Fruit fly (Drosophila melanogaster) whole organism, embryonic: ENCODE measurements around the gene CG44362.

Source experiments
- Adf1 ChIP-seq: fragments of 200-800 bp; sonication (Bioruptor generic); IDR thresholded peaks from 2 replicates; pipeline ENCODE4 v1.3.6; 2022; ENCODE audit warnings: missing biosample characterization, missing genetic modification characterization
- Awh ChIP-seq: fragments of 200-800 bp; sonication (Bioruptor generic); IDR thresholded peaks from 2 replicates; pipeline ENCODE4, ENCODE4 v1.3.6; 2022; ENCODE audit warnings: missing biosample characterization, missing genetic modification characterization
- CG10267 ChIP-seq: fragments of 200-800 bp; sonication (Bioruptor generic); optimal IDR thresholded peaks from 2 replicates; lab custom pipeline; 2018; ENCODE audit warnings: missing biosample characterization, mild to moderate bottlenecking, missing genetic modification characterization, moderate library complexity
- CG10274 ChIP-seq: fragments of 200-800 bp; sonication (Bioruptor generic); optimal IDR thresholded peaks from 3 replicates; lab custom pipeline; 2017; ENCODE audit warnings: missing biosample characterization, mild to moderate bottlenecking, missing genetic modification characterization
- CG11695 ChIP-seq: fragments of 200-800 bp; sonication (Bioruptor generic); IDR thresholded peaks from 3 replicates; pipeline ENCODE4 v1.3.6; 2022; ENCODE audit warnings: missing biosample characterization, missing genetic modification characterization
- CG12391 ChIP-seq: fragments of 200-800 bp; sonication (Bioruptor generic); optimal IDR thresholded peaks from 3 replicates; lab custom pipeline; 2018; ENCODE audit warnings: missing biosample characterization, mild to moderate bottlenecking, missing genetic modification characterization, moderate library complexity
- CG18476 ChIP-seq: fragments of 200-800 bp; sonication (Bioruptor generic); optimal IDR thresholded peaks from 2 replicates; lab custom pipeline; 2016; ENCODE audit warnings: missing biosample characterization, mild to moderate bottlenecking, missing genetic modification characterization
- CG18619 ChIP-seq: fragments of 200-800 bp; sonication (Bioruptor generic); optimal IDR thresholded peaks from 3 replicates; lab custom pipeline; 2017; ENCODE audit warnings: missing biosample characterization, mild to moderate bottlenecking, missing genetic modification characterization
- CG2678 ChIP-seq: fragments of 200-800 bp; sonication (Bioruptor generic); optimal IDR thresholded peaks from 3 replicates; lab custom pipeline; 2019; ENCODE audit warnings: missing biosample characterization, mild to moderate bottlenecking, missing genetic modification characterization, moderate library complexity
- CG31388 ChIP-seq: fragments of 200-800 bp; sonication (Bioruptor generic); optimal IDR thresholded peaks from 2 replicates; lab custom pipeline; 2016; ENCODE audit warnings: missing biosample characterization, missing genetic modification characterization
- CG3407 ChIP-seq: fragments of 200-800 bp; sonication (Bioruptor generic); optimal IDR thresholded peaks from 2 replicates; lab custom pipeline; 2018; ENCODE audit warnings: missing biosample characterization, mild to moderate bottlenecking, missing genetic modification characterization
- CG3995 ChIP-seq: fragments of 200-800 bp; sonication (Bioruptor generic); optimal IDR thresholded peaks from 3 replicates; lab custom pipeline; 2016; ENCODE audit warnings: missing biosample characterization, missing genetic modification characterization
- CG4820 ChIP-seq: fragments of 200-800 bp; sonication (Bioruptor generic); optimal IDR thresholded peaks from 3 replicates; lab custom pipeline; 2016; ENCODE audit warnings: missing biosample characterization, missing genetic modification characterization
- CG4854 ChIP-seq: fragments of 200-800 bp; sonication (Bioruptor generic); optimal IDR thresholded peaks from 2 replicates; lab custom pipeline; 2016; ENCODE audit warnings: missing biosample characterization, missing genetic modification characterization, inconsistent platforms
- CG8281 ChIP-seq: fragments of 200-800 bp; sonication (Bioruptor generic); optimal IDR thresholded peaks from 2 replicates; lab custom pipeline; 2018; ENCODE audit warnings: missing biosample characterization, mild to moderate bottlenecking, missing genetic modification characterization, moderate library complexity
- D19A ChIP-seq: fragments of 200-800 bp; optimal IDR thresholded peaks from 3 replicates; lab custom pipeline; 2019; ENCODE audit warnings: missing biosample characterization, mild to moderate bottlenecking, missing genetic modification characterization, moderate library complexity
- Dfd ChIP-seq, 2 experiments: fragments of >200 bp; optimal IDR thresholded peaks; 2 replicates each; lab custom pipeline; 2017; ENCODE audit warnings: missing biosample characterization in 2 of 2, missing genetic modification characterization in 2 of 2
- Gsc ChIP-seq: fragments of 200-800 bp; sonication (Bioruptor generic); IDR thresholded peaks from 2 replicates; pipeline ENCODE4 v1.3.6; 2022; ENCODE audit warnings: missing biosample characterization, missing genetic modification characterization
- Gug ChIP-seq: fragments of 200-800 bp; sonication (Bioruptor generic); IDR thresholded peaks from 4 replicates; pipeline ENCODE4 v1.3.6; 2022; ENCODE audit warnings: missing biosample characterization, missing genetic modification characterization
- Hr78 ChIP-seq, 2 experiments: fragments of 200-800 bp in 1 of 2; fragments of >200 bp in 1 of 2; sonication (Bioruptor generic) in 1 of 2; optimal IDR thresholded peaks; 2 replicates each; lab custom pipeline; 2017 to 2019; ENCODE audit warnings: missing biosample characterization in 2 of 2, missing genetic modification characterization in 2 of 2, mild to moderate bottlenecking in 1 of 2, moderate library complexity in 1 of 2
- MESR4 ChIP-seq: fragments of 200-800 bp; sonication (Bioruptor generic); optimal IDR thresholded peaks from 2 replicates; lab custom pipeline; 2018; ENCODE audit warnings: missing biosample characterization, mild to moderate bottlenecking, missing genetic modification characterization, moderate library complexity
- Mrtf ChIP-seq: fragments of 200-800 bp; sonication (Bioruptor generic); IDR thresholded peaks from 3 replicates; pipeline ENCODE4 v1.3.6; 2022; ENCODE audit warnings: missing biosample characterization, missing genetic modification characterization
- Myb ChIP-seq: fragments of 200-800 bp; sonication (Bioruptor generic); optimal IDR thresholded peaks from 2 replicates; lab custom pipeline; 2016; ENCODE audit warnings: missing biosample characterization, missing genetic modification characterization
- NFAT ChIP-seq: fragments of 200-800 bp; sonication (Bioruptor generic); IDR thresholded peaks from 2 replicates; pipeline ENCODE4 v1.3.6; 2022; ENCODE audit warnings: missing biosample characterization, missing genetic modification characterization
- Nf-YB ChIP-seq: fragments of 200-800 bp; sonication (Bioruptor generic); optimal IDR thresholded peaks from 3 replicates; lab custom pipeline; 2019; ENCODE audit warnings: missing biosample characterization, mild to moderate bottlenecking, missing genetic modification characterization, moderate library complexity
- Taf1 ChIP-seq: fragments of 200-800 bp; sonication (Bioruptor generic); IDR thresholded peaks from 2 replicates; pipeline ENCODE4 v1.3.6; 2022; ENCODE audit warnings: missing biosample characterization, missing genetic modification characterization
- Tbp ChIP-seq: fragments of >200 bp; optimal IDR thresholded peaks from 2 replicates; lab custom pipeline; 2018; ENCODE audit warnings: missing biosample characterization, missing genetic modification characterization
- abd-A ChIP-seq: fragments of 200-800 bp; sonication (Bioruptor generic); optimal IDR thresholded peaks from 3 replicates; lab custom pipeline; 2019; ENCODE audit warnings: missing biosample characterization, mild to moderate bottlenecking, missing genetic modification characterization, moderate library complexity
- ap ChIP-seq: fragments of 200-800 bp; sonication (Bioruptor generic); IDR thresholded peaks from 2 replicates; pipeline ENCODE4 v1.3.6; 2022; ENCODE audit warnings: missing biosample characterization, missing genetic modification characterization
- bsh ChIP-seq, 2 experiments: fragments of 200-800 bp; sonication (Bioruptor generic); optimal IDR thresholded peaks; 2 replicates each; lab custom pipeline; 2017 to 2018; ENCODE audit warnings: mild to moderate bottlenecking in 2 of 2, missing biosample characterization in 2 of 2, missing genetic modification characterization in 2 of 2, moderate library complexity in 1 of 2
- cato ChIP-seq: fragments of 200-800 bp; sonication (Bioruptor generic); optimal IDR thresholded peaks from 2 replicates; lab custom pipeline; 2016; ENCODE audit warnings: missing biosample characterization, missing genetic modification characterization, borderline replicate concordance
- crc ChIP-seq: fragments of 200-800 bp; sonication (Bioruptor generic); optimal IDR thresholded peaks from 2 replicates; lab custom pipeline; 2016; ENCODE audit warnings: missing biosample characterization, missing genetic modification characterization
- fd3F ChIP-seq: fragments of 200-800 bp; sonication (Bioruptor generic); optimal IDR thresholded peaks from 2 replicates; lab custom pipeline; 2018; ENCODE audit warnings: missing biosample characterization, mild to moderate bottlenecking, missing genetic modification characterization, moderate library complexity
- fd96Cb ChIP-seq: fragments of 200-800 bp; sonication (Bioruptor generic); optimal IDR thresholded peaks from 2 replicates; lab custom pipeline; 2018; ENCODE audit warnings: missing biosample characterization, mild to moderate bottlenecking, missing genetic modification characterization, moderate library complexity
- ftz-f1 ChIP-seq: fragments of 200-800 bp; sonication (Bioruptor generic); optimal IDR thresholded peaks from 2 replicates; lab custom pipeline; 2016; ENCODE audit warnings: missing biosample characterization, missing genetic modification characterization
- fu2 ChIP-seq: fragments of 200-800 bp; sonication (Bioruptor generic); optimal IDR thresholded peaks from 2 replicates; lab custom pipeline; 2016; ENCODE audit warnings: missing biosample characterization, missing genetic modification characterization
- klu ChIP-seq: fragments of 200-800 bp; sonication (Bioruptor generic); IDR thresholded peaks from 2 replicates; pipeline ENCODE4 v1.3.6; 2022; ENCODE audit warnings: missing biosample characterization, missing genetic modification characterization
- lab ChIP-seq: fragments of 200-800 bp; sonication (Bioruptor generic); optimal IDR thresholded peaks from 3 replicates; lab custom pipeline; 2017; ENCODE audit warnings: missing biosample characterization, missing genetic modification characterization, mild to moderate bottlenecking, moderate library complexity, missing genetic modification reagents
- lov ChIP-seq, 2 experiments: fragments of 200-800 bp in 1 of 2; fragments of >200 bp in 1 of 2; sonication (Bioruptor generic) in 1 of 2; IDR thresholded peaks in 1 of 2; optimal IDR thresholded peaks in 1 of 2; 2 replicates in 1 of 2; 3 replicates in 1 of 2; pipeline versions ENCODE4 v1.3.6 to Lab custom; 2017 to 2022; ENCODE audit warnings: missing biosample characterization in 1 of 2, missing genetic modification characterization in 1 of 2
- nmo ChIP-seq: fragments of 200-800 bp; sonication (Bioruptor generic); optimal IDR thresholded peaks from 2 replicates; lab custom pipeline; 2018; ENCODE audit warnings: missing biosample characterization, mild to moderate bottlenecking, missing genetic modification characterization, moderate library complexity
- pan ChIP-seq, 4 experiments: fragments of >200 bp in 3 of 4; fragments of 200-800 bp in 1 of 4; sonication (Bioruptor generic) in 1 of 4; optimal IDR thresholded peaks in 3 of 4; IDR thresholded peaks in 1 of 4; 2 replicates each; pipeline versions ENCODE4 v1.3.6 to Lab custom; 2017 to 2022; ENCODE audit warnings: missing biosample characterization in 2 of 4, missing genetic modification characterization in 2 of 4, mixed read lengths in 1 of 4
- peb ChIP-seq: fragments of 200-800 bp; sonication (Bioruptor generic); IDR thresholded peaks from 2 replicates; pipeline ENCODE4 v1.3.6; 2022; ENCODE audit warnings: missing biosample characterization, missing genetic modification characterization
- pros ChIP-seq: fragments of 200-800 bp; sonication (Bioruptor generic); optimal IDR thresholded peaks from 3 replicates; lab custom pipeline; 2019; ENCODE audit warnings: missing biosample characterization, mild to moderate bottlenecking, missing genetic modification characterization, moderate library complexity
- pzg ChIP-seq: fragments of 200-800 bp; sonication (Bioruptor generic); optimal IDR thresholded peaks from 3 replicates; lab custom pipeline; 2018; ENCODE audit warnings: missing biosample characterization, mild to moderate bottlenecking, missing genetic modification characterization, moderate library complexity
- sqz ChIP-seq: fragments of 200-800 bp; sonication (Bioruptor generic); optimal IDR thresholded peaks from 3 replicates; lab custom pipeline; 2018; ENCODE audit warnings: missing biosample characterization, mild to moderate bottlenecking, missing genetic modification characterization
- stwl ChIP-seq: fragments of 200-800 bp; sonication (Bioruptor generic); optimal IDR thresholded peaks from 3 replicates; lab custom pipeline; 2018; ENCODE audit warnings: missing biosample characterization, mild to moderate bottlenecking, missing genetic modification characterization, moderate library complexity
- tin ChIP-seq: fragments of 200-800 bp; sonication (Bioruptor generic); optimal IDR thresholded peaks from 3 replicates; lab custom pipeline; 2016; ENCODE audit warnings: missing biosample characterization, missing genetic modification characterization

Gene CG44362

DNA sequence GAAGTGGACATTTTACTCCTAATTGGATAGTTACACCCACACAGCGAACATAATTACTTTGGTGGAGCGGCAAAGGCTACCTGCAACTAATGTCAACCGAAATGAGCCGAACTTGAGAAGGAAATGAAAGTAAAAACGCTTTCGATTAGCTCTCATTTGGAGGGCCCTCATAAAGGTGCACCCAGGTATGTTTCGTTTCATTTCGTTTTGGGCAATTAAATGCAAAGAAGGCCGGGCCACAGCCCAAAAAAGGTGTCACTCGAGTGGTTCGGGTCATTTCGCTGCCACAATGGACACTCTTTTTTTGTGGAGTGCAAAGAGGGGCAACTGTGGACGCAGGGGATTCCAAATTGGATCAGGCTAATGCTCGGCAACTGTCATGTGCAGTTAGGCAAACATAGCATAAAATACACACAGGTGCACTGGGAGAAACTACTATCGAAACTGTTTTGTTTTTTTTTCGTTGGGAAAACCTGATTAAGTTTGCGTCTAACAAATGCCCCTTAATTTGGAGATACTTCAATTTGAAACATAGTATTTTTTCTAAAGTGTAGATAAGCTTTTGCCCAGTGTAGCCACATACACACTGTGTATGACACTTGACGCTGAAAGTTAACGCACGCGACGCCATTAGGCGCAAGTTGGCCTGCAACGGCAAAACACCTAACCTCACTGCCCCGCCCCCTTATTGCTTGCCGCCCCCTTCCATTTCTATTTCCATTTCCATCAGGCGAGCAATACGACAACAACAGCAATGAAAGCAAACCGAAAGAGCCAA, 19.3 kb downstream of the CG44362 start (continued):
- TF ChIP-seq CG18476 (peak; percentile 58), pan (optimal IDR thresholded peaks at IDR 0.05; lab: Kevin White, UChicago) (no peak), pan (GFP tag; optimal IDR thresholded peaks at IDR 0.05 in 1 of 2, IDR thresholded peaks at IDR 0.05 in 1 of 2) (peak in 1 of 2 experiments; percentile 92), CG31388 (GFP tag; lab: Kevin White, UChicago) (peak; percentile 78), nmo (GFP tag; lab: Kevin White, UChicago) (peak; percentile 88), fu2 (peak; percentile 19), ftz-f1 (GFP tag; lab: Kevin White, UChicago) (no peak), fd3F (no peak), klu (GFP tag; lab: Robert Waterston, UW) (peak; percentile 72), Dfd (GFP tag; optimal IDR thresholded peaks at IDR 0.05; lab: Kevin White, UChicago) (no peak), bsh (GFP tag; optimal IDR thresholded peaks at IDR 0.05; lab: Kevin White, UChicago) (peak in 1 of 2 experiments; percentile 92), CG3407 (GFP tag; lab: Kevin White, UChicago) (peak; percentile 87), CG10267 (tag; lab: Kevin White, UChicago) (peak; percentile 45), CG10274 (GFP tag; lab: Kevin White, UChicago) (peak; percentile 43), CG4820 (GFP tag; lab: Kevin White, UChicago) (peak; percentile 94), Taf1 (GFP tag; lab: Robert Waterston, UW) (peak; percentile 68), Myb (peak; percentile 54), lov (optimal IDR thresholded peaks at IDR 0.05; lab: Kevin White, UChicago) (no peak), lov (GFP tag; IDR thresholded peaks at IDR 0.05; lab: Robert Waterston, UW) (peak; percentile 93), pros (GFP tag; lab: Kevin White, UChicago) (no peak), NFAT (GFP tag; lab: Robert Waterston, UW) (peak; percentile 57), CG18619 (peak; percentile 61), tin (GFP tag; lab: Kevin White, UChicago) (peak; percentile 89), sqz (GFP tag; lab: Kevin White, UChicago) (no peak), MESR4 (no peak), stwl (tag; lab: Kevin White, UChicago) (peak; percentile 16), Gug (GFP tag; lab: Robert Waterston, UW) (peak; percentile 90), Hr78 (GFP tag; optimal IDR thresholded peaks at IDR 0.05; lab: Kevin White, UChicago) (peak in 1 of 2 experiments; percentile 89), Awh (peak; percentile 96), abd-A (tag; lab: Kevin White, UChicago) (no peak), cato (peak; percentile 78), D19A (no peak), pzg (GFP tag; lab: Kevin White, UChicago) (no peak), peb (peak; percentile 92), CG11695 (peak; percentile 84), CG8281 (peak; percentile 76), Tbp (no peak), fd96Cb (tag; lab: Kevin White, UChicago) (peak; percentile 90), Nf-YB (GFP tag; lab: Kevin White, UChicago) (peak; percentile 35), Adf1 (GFP tag; lab: Robert Waterston, UW) (no peak), Gsc (GFP tag; lab: Robert Waterston, UW) (peak; percentile 90), Mrtf (GFP tag; lab: Robert Waterston, UW) (peak; percentile 92), lab (GFP tag; lab: Kevin White, UChicago) (peak; percentile 71), crc (GFP tag; lab: Kevin White, UChicago) (peak; percentile 31), ap (GFP tag; lab: Robert Waterston, UW) (peak; percentile 92), CG2678 (tag; lab: Kevin White, UChicago) (peak; percentile 81), CG4854 (peak; percentile 71), CG3995 (GFP tag; lab: Kevin White, UChicago) (no peak), CG12391 (peak; percentile 78)
